Worm (Caenorhabditis elegans): ENCODE results near the gene F19G12.11.

The F19G12.11 gene

ce11 chrX:1395793-1396192 is 30.5 kb downstream of the F19G12.11 start:
- TF ChIP-seq lin-11 (tag; optimal IDR thresholded peaks at IDR 0.05) = no peak
- no peak for TF ChIP-seq ztf-4 (tag; optimal IDR thresholded peaks at IDR 0.05)
- peak in 1 of 2 experiments; percentile 31 for TF ChIP-seq lsy-2 (tag; optimal IDR thresholded peaks at IDR 0.05)
- peak; percentile 49 for TF ChIP-seq egl-27 (tag; optimal IDR thresholded peaks at IDR 0.05)
- TF ChIP-seq nhr-25 (tag; optimal IDR thresholded peaks at IDR 0.05) = no peak
- TF ChIP-seq ztf-11 (tag; optimal IDR thresholded peaks at IDR 0.05) = no peak
- no peak for TF ChIP-seq aly-2 (tag; optimal IDR thresholded peaks at IDR 0.05)
- TF ChIP-seq R02D3.7 (tag; optimal IDR thresholded peaks at IDR 0.05) = no peak
- TF ChIP-seq mab-5 (tag; optimal IDR thresholded peaks at IDR 0.05) = no peak
- TF ChIP-seq mbf-1 (tag; optimal IDR thresholded peaks at IDR 0.05) = no peak
- peak; percentile 66 for TF ChIP-seq F13H6.1 (tag; optimal IDR thresholded peaks at IDR 0.05)
- TF ChIP-seq nhr-77 (tag; optimal IDR thresholded peaks at IDR 0.05) = no peak
- peak; percentile 12 for TF ChIP-seq fos-1 (tag; optimal IDR thresholded peaks at IDR 0.05)
- TF ChIP-seq gmeb-1 (tag; optimal IDR thresholded peaks at IDR 0.05) = no peak
- no peak for TF ChIP-seq nhr-6 (tag; optimal IDR thresholded peaks at IDR 0.05)
- TF ChIP-seq C34F6.9 (tag; optimal IDR thresholded peaks at IDR 0.05) = no peak
- no peak for TF ChIP-seq lin-39 (tag; optimal IDR thresholded peaks at IDR 0.05)
- TF ChIP-seq ama-1 (optimal IDR thresholded peaks at IDR 0.05) = no peak
- TF ChIP-seq nhr-129 (tag; optimal IDR thresholded peaks at IDR 0.05) = peak; percentile 59
- TF ChIP-seq elt-3 (tag; optimal IDR thresholded peaks at IDR 0.05) = no peak
- no peak for TF ChIP-seq Y55F3AM.14 (GFP tag; optimal IDR thresholded peaks at IDR 0.05)
- no peak for TF ChIP-seq blmp-1 (tag; optimal IDR thresholded peaks at IDR 0.05; ENCODE audit: insufficient read depth)
- TF ChIP-seq lin-13 (GFP tag; optimal IDR thresholded peaks at IDR 0.05) = no peak
- no peak for TF ChIP-seq unc-55 (GFP tag; optimal IDR thresholded peaks at IDR 0.05)
- TF ChIP-seq sma-9 (GFP tag; optimal IDR thresholded peaks at IDR 0.05) = peak; percentile 88
- TF ChIP-seq sma-9 (tag; optimal IDR thresholded peaks at IDR 0.05) = no peak
- TF ChIP-seq nhr-21 (tag; optimal IDR thresholded peaks at IDR 0.05) = peak; percentile 64

ce11 chrX:1394437-1394836 is 31.9 kb downstream of the F19G12.11 start:
- TF ChIP-seq blmp-1 (tag; optimal IDR thresholded peaks at IDR 0.05; ENCODE audit: insufficient read depth) (no peak), nhr-129 (tag; optimal IDR thresholded peaks at IDR 0.05) (peak; percentile 42), ztf-11 (tag; optimal IDR thresholded peaks at IDR 0.05) (no peak)

ce11 chrX:1393891-1394290 is 32.4 kb downstream of the F19G12.11 start, which contains the start of gene F56C3.9:
Gene F56C3.9, minus strand, starts transcription at chrX:1393991.
- TF ChIP-seq fos-1 (tag; optimal IDR thresholded peaks at IDR 0.05) = no peak

- peak; percentile 38 for TF ChIP-seq nhr-11 (tag; optimal IDR thresholded peaks at IDR 0.05)
- no peak for TF ChIP-seq elt-1 (tag; optimal IDR thresholded peaks at IDR 0.05)
- TF ChIP-seq snpc-4 (tag; optimal IDR thresholded peaks at IDR 0.05) = peak; percentile 34
- peak; percentile 89 for TF ChIP-seq sma-9 (GFP tag; optimal IDR thresholded peaks at IDR 0.05)
- TF ChIP-seq sma-9 (tag; optimal IDR thresholded peaks at IDR 0.05) = no peak
- peak; percentile 85 for TF ChIP-seq unc-55 (GFP tag; optimal IDR thresholded peaks at IDR 0.05)
- peak; percentile 96 for TF ChIP-seq crh-2 (tag; optimal IDR thresholded peaks at IDR 0.05)
- peak; percentile 62 for TF ChIP-seq mbf-1 (tag; optimal IDR thresholded peaks at IDR 0.05)
- TF ChIP-seq ceh-82 (tag; optimal IDR thresholded peaks at IDR 0.05) = peak; percentile 87
- TF ChIP-seq skn-1 (tag; optimal IDR thresholded peaks at IDR 0.05) = peak; percentile 91
- peak; percentile 80 for TF ChIP-seq ceh-16 (tag; optimal IDR thresholded peaks at IDR 0.05)
- TF ChIP-seq Y55F3AM.14 (GFP tag; optimal IDR thresholded peaks at IDR 0.05) = peak; percentile 74
- peak; percentile 85 for TF ChIP-seq nhr-10 (tag; optimal IDR thresholded peaks at IDR 0.05)
- no peak for TF ChIP-seq ztf-11 (tag; optimal IDR thresholded peaks at IDR 0.05)
- TF ChIP-seq peb-1 (tag; optimal IDR thresholded peaks at IDR 0.05) = no peak
- TF ChIP-seq mab-5 (tag; optimal IDR thresholded peaks at IDR 0.05) = peak; percentile 66
- TF ChIP-seq ztf-4 (tag; optimal IDR thresholded peaks at IDR 0.05) = peak; percentile 88
- TF ChIP-seq sem-4 (tag; optimal IDR thresholded peaks at IDR 0.05) = peak; percentile 94
- TF ChIP-seq nhr-237 (tag; optimal IDR thresholded peaks at IDR 0.05) = peak; percentile 92
- peak; percentile 46 for TF ChIP-seq ZK546.5 (tag; optimal IDR thresholded peaks at IDR 0.05)
- peak; percentile 93 for TF ChIP-seq egl-27 (tag; optimal IDR thresholded peaks at IDR 0.05)
- peak; percentile 93 for TF ChIP-seq lin-13 (GFP tag; optimal IDR thresholded peaks at IDR 0.05)
- no peak for TF ChIP-seq nhr-23 (tag; optimal IDR thresholded peaks at IDR 0.05)
- TF ChIP-seq nhr-6 (tag; optimal IDR thresholded peaks at IDR 0.05) = peak; percentile 95
- peak; percentile 7 to 80 for TF ChIP-seq mdl-1 (tag; optimal IDR thresholded peaks at IDR 0.05)
- TF ChIP-seq zag-1 (tag; optimal IDR thresholded peaks at IDR 0.05) = peak; percentile 59
- TF ChIP-seq unc-39 (tag; optimal IDR thresholded peaks at IDR 0.05) = no peak
- TF ChIP-seq fos-1 (tag; optimal IDR thresholded peaks at IDR 0.05) = peak; percentile 96
- TF ChIP-seq nhr-77 (tag; optimal IDR thresholded peaks at IDR 0.05) = peak; percentile 87
- no peak for TF ChIP-seq elt-3 (tag; optimal IDR thresholded peaks at IDR 0.05)
- TF ChIP-seq R02D3.7 (tag; optimal IDR thresholded peaks at IDR 0.05) = peak; percentile 45
- TF ChIP-seq lsy-2 (tag; optimal IDR thresholded peaks at IDR 0.05) = peak; percentile 83 to 93
- TF ChIP-seq gmeb-1 (tag; optimal IDR thresholded peaks at IDR 0.05) = peak; percentile 87
- peak; percentile 99 for TF ChIP-seq nhr-21 (tag; optimal IDR thresholded peaks at IDR 0.05)
- no peak for TF ChIP-seq unc-62 (GFP tag; optimal IDR thresholded peaks at IDR 0.05)
- peak; percentile 73 for TF ChIP-seq dmd-4 (tag; optimal IDR thresholded peaks at IDR 0.05)
Observed at ce11 chrX:1389382-1389983, 36.8 kb downstream of the F19G12.11 start.

Data from whole organism, L2 larva.